Worm (Caenorhabditis elegans) whole organism, late embryonic: Measurements from ENCODE around the gene F38E1.6.

Source experiments
- ceh-18 ChIP-seq: sonication (generic microtip); optimal IDR thresholded peaks from 2 replicates; lab custom pipeline; 2016; ENCODE audit warnings: missing genetic modification characterization, missing compliant biosample characterization
- ets-4 ChIP-seq: sonication (generic microtip); optimal IDR thresholded peaks from 2 replicates; lab custom pipeline; 2016; ENCODE audit warnings: missing genetic modification characterization, missing compliant biosample characterization
- fkh-10 ChIP-seq: fragments of 150-350 bp; optimal IDR thresholded peaks from 2 replicates; lab custom pipeline; 2014; ENCODE audit warnings: missing biosample characterization, missing genetic modification reagents, missing genetic modification characterization
- lin-11 ChIP-seq: fragments of 200-800 bp; sonication (Bioruptor generic); optimal IDR thresholded peaks from 2 replicates; lab custom pipeline; 2018; ENCODE audit warnings: mild to moderate bottlenecking, missing genetic modification characterization, missing compliant biosample characterization
- nfya-1 ChIP-seq: sonication (generic microtip); optimal IDR thresholded peaks from 2 replicates; lab custom pipeline; 2017; ENCODE audit warnings: missing genetic modification characterization, mild to moderate bottlenecking, missing compliant biosample characterization, antibody characterized with exemption, moderate library complexity
- nhr-11 ChIP-seq: fragments of 150-350 bp; optimal IDR thresholded peaks from 2 replicates; lab custom pipeline; 2014; ENCODE audit warnings: missing biosample characterization, missing genetic modification characterization
- pha-2 ChIP-seq: sonication (generic microtip); optimal IDR thresholded peaks from 2 replicates; lab custom pipeline; 2017; ENCODE audit warnings: mild to moderate bottlenecking, missing genetic modification characterization, missing compliant biosample characterization
- tbx-2 ChIP-seq: sonication (generic microtip); optimal IDR thresholded peaks from 2 replicates; lab custom pipeline; 2016; ENCODE audit warnings: missing genetic modification characterization, missing compliant biosample characterization
- unc-86 ChIP-seq: sonication (generic microtip); optimal IDR thresholded peaks from 2 replicates; lab custom pipeline; 2016; ENCODE audit warnings: missing genetic modification characterization, missing compliant biosample characterization
- zip-5 ChIP-seq: sonication (generic microtip); optimal IDR thresholded peaks from 2 replicates; lab custom pipeline; 2016; ENCODE audit warnings: missing genetic modification characterization, missing compliant biosample characterization

ce11 chrV:8345436-8345835 lies 14.5 kb upstream of the F38E1.6 start, which contains the start of gene C08D8.1:
- TF ChIP-seq tbx-2 (tag; lab: Kevin White, UChicago) (no peak), pha-2 (tag; lab: Kevin White, UChicago) (no peak), unc-86 (tag; lab: Kevin White, UChicago) (no peak), zip-5 (no peak), nhr-11 (tag; lab: Kevin White, UChicago) (no peak), fkh-10 (GFP tag; lab: Kevin White, UChicago) (no peak), ceh-18 (tag; lab: Kevin White, UChicago) (no peak), nfya-1 (tag; lab: Kevin White, UChicago) (no peak), ets-4 (no peak), lin-11 (no peak)
